Worm (Caenorhabditis elegans) whole organism, L4/young adult: Measurements from ENCODE around the gene srd-68.

Source experiments
- W03F9.2 ChIP-seq: fragments of 150-350 bp; optimal IDR thresholded peaks from 2 replicates; lab custom pipeline; 2014; ENCODE audit warnings: missing biosample characterization, missing genetic modification characterization
- dao-5 ChIP-seq: sonication (generic microtip); optimal IDR thresholded peaks from 2 replicates; lab custom pipeline; 2016; ENCODE audit warnings: missing genotype, missing genetic modification characterization, moderate library complexity, missing compliant biosample characterization
- him-1 ChIP-seq: sonication (generic microtip); optimal IDR thresholded peaks from 2 replicates; lab custom pipeline; 2016; ENCODE audit warnings: missing genotype, missing genetic modification reagents, missing genetic modification characterization, missing compliant biosample characterization

- TF ChIP-seq dao-5 (tag; lab: Kevin White, UChicago) (no peak), him-1 (tag; lab: Kevin White, UChicago) (no peak), W03F9.2 (tag; lab: Kevin White, UChicago) (no peak)
These were observed 2.0 kb upstream of the srd-68 start, which contains the start of gene nhr-262 for ce11 chrV:16904612-16905011.
